Worm (Caenorhabditis elegans): ENCODE data around the gene trp-2.

The trp-2 gene

DNA sequence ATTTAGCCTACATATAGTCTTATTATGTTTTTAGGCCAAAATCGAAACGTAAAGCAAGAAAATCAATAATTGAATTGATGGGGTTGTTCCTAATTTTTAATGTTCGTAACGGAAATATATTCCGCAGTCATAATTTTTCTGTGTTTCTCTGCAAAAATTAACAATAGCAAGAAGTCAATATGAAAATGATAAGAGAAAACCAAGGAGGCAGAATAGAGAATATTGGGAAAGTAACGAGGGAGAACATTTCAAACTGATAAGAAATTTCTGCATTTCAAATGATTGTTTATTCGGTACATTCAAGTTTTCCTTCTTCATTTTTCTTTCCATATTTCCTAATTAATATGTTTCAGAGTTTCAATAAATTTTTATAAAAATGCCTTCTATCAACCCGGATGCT is 35.7 kb upstream of the trp-2 start, which contains the start of gene fbxa-54:
TSS of gene fbxa-54 (plus strand) at position 354 of the 400 bp plus-strand sequence.
- TF ChIP-seq aly-1 (tag; optimal IDR thresholded peaks at IDR 0.05) (no peak), scrt-1 (GFP tag; IDR thresholded peaks at IDR 0.05) (no peak), ceh-13 (GFP tag; optimal IDR thresholded peaks at IDR 0.05) (no peak), sea-1 (GFP tag; conservative IDR thresholded peaks at IDR 0.05) (no peak), ets-7 (tag; optimal IDR thresholded peaks at IDR 0.05) (no peak), tbx-11 (GFP tag; IDR thresholded peaks at IDR 0.05) (no peak), ama-1 (optimal IDR thresholded peaks at IDR 0.05) (no peak), hnd-1 (tag; optimal IDR thresholded peaks at IDR 0.05) (no peak), pes-1 (GFP tag; IDR thresholded peaks at IDR 0.05) (no peak), hmbx-1 (tag; optimal IDR thresholded peaks at IDR 0.05) (no peak), ceh-36 (tag; optimal IDR thresholded peaks at IDR 0.05) (no peak), flt-1 (GFP tag; IDR thresholded peaks at IDR 0.05) (no peak), B0310.2 (tag; optimal IDR thresholded peaks at IDR 0.05) (no peak), tbx-37 (GFP tag; conservative IDR thresholded peaks at IDR 0.05) (no peak), hmg-4 (GFP tag; optimal IDR thresholded peaks at IDR 0.05) (no peak), F13C5.2 (tag; optimal IDR thresholded peaks at IDR 0.05) (no peak), tra-4 (tag; optimal IDR thresholded peaks at IDR 0.05) (no peak)

DNA sequence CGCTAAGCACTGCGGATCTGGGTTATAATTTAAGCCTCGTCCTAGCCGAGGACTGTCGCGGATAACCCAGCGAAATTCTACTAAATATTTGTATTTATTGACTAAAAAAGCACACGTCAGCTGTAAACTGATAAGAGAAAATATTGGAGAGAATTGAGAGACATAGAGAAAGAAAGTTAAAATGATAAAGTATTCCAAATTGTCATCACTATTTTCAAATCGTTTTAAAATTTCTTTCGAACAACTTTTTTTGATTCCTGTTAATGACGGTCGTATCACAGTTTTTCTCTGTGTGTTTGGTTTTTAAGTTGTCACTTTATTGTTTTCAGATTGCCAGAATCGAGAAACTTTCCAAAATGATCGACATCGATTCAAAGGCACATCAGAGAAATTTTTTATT is 29.7 kb upstream of the trp-2 start, which contains the start of gene fbxa-51:
TSS of gene fbxa-51 (plus strand) at position 322 of the 400 bp plus-strand sequence.
- no peak for TF ChIP-seq B0310.2 (tag; optimal IDR thresholded peaks at IDR 0.05)
- no peak for TF ChIP-seq hnd-1 (tag; optimal IDR thresholded peaks at IDR 0.05)
- TF ChIP-seq flt-1 (GFP tag; IDR thresholded peaks at IDR 0.05), result no peak

DNA sequence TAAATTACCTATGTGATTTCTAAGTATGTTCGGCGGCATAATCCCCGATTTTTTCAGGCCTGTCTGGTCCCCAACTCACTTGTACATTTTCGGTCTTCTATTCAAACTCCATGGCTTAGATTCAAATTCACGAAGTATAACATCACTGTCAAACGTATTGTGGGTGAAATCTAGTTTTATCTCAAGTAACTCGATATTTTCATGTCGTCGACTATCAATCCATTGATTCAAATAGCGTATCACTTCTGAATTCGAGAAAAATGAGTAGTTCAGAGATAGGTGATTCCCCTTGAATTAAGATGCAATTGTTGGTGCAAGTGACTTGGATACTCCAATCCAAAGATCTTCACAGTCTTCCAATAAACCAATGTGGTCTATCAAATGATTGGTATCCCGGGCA is 27.0 kb upstream of the trp-2 start:
- no peak for TF ChIP-seq ets-7 (tag; optimal IDR thresholded peaks at IDR 0.05)
- no peak for TF ChIP-seq flt-1 (GFP tag; IDR thresholded peaks at IDR 0.05)
- no peak for TF ChIP-seq F13C5.2 (tag; optimal IDR thresholded peaks at IDR 0.05)
- no peak for TF ChIP-seq scrt-1 (GFP tag; IDR thresholded peaks at IDR 0.05)
- TF ChIP-seq ceh-36 (tag; optimal IDR thresholded peaks at IDR 0.05), result no peak
- TF ChIP-seq hnd-1 (tag; optimal IDR thresholded peaks at IDR 0.05), result no peak
- no peak for TF ChIP-seq aly-1 (tag; optimal IDR thresholded peaks at IDR 0.05)
- TF ChIP-seq sea-1 (GFP tag; conservative IDR thresholded peaks at IDR 0.05), result no peak

DNA sequence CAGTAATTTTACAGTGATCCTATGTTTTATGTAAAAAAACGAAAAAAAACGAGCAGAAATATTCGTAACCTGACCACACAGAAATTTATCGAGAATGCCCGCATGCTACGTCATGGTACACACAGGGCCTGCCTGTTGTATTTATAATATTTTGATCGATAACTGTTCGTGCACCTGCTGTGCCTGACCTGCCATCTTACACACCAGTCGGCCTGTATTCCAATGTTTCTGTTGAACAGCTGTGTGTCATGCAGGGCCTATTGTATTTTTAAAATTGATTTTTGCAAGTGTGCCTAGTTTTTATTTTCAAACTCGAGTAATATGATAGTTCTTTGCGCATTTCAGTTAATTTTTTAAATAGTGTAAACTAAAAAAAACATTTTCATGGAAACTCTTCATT is 25.4 kb upstream of the trp-2 start:
- TF ChIP-seq hmg-4 (GFP tag; optimal IDR thresholded peaks at IDR 0.05) (no peak), tbx-37 (GFP tag; conservative IDR thresholded peaks at IDR 0.05) (no peak), ama-1 (optimal IDR thresholded peaks at IDR 0.05) (no peak), ceh-36 (tag; optimal IDR thresholded peaks at IDR 0.05) (no peak), aly-1 (tag; optimal IDR thresholded peaks at IDR 0.05) (no peak), hmbx-1 (tag; optimal IDR thresholded peaks at IDR 0.05) (no peak), scrt-1 (GFP tag; IDR thresholded peaks at IDR 0.05) (no peak), ceh-13 (GFP tag; optimal IDR thresholded peaks at IDR 0.05) (no peak), hnd-1 (tag; optimal IDR thresholded peaks at IDR 0.05) (no peak), B0310.2 (tag; optimal IDR thresholded peaks at IDR 0.05) (no peak), F13C5.2 (tag; optimal IDR thresholded peaks at IDR 0.05) (no peak), ets-7 (tag; optimal IDR thresholded peaks at IDR 0.05) (no peak), sea-1 (GFP tag; conservative IDR thresholded peaks at IDR 0.05) (no peak)

DNA sequence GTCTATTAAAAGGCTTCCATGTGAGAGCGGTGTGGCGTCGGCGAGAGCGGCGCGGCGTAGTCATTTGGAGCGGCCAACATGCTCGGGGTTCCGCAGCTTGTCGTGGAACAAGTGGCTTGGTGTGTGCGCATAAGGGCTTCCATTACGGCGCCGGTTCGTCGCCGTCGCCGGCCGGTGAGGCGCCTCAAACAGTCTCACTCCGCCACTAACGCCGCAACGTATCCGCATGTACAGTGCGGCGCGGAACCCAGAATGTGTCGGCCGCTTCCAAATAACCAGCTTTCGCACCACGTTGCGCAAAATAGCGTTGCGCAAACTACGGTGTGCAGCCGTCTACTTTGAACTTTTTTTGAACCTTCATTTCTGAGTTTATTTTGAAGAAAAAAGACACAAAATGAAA is 20.8 kb upstream of the trp-2 start:
- no peak for TF ChIP-seq tbx-11 (GFP tag; IDR thresholded peaks at IDR 0.05)
- TF ChIP-seq hmbx-1 (tag; optimal IDR thresholded peaks at IDR 0.05), result no peak
- TF ChIP-seq hnd-1 (tag; optimal IDR thresholded peaks at IDR 0.05), result no peak

DNA sequence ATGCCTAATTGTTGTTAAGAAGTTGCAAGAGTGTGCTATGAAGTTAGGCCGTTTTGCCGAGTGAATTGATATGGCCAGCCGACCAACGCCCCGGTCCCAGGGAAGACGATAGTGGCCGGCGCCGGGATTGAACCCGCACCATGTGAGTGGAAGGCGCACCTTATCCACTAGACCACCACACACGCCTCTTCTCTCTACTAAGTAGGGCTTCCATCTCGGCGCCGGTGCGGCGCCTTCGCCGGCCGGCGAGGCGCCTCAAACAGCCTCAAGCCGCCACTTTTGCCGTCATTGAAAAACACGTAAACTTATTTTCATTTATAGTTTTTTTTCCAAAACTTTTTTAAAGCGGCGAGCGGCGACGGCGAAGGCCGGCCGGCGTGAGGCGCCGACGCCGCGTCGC is 12.8 kb upstream of the trp-2 start:
- TF ChIP-seq sea-1 (GFP tag; conservative IDR thresholded peaks at IDR 0.05), result no peak

DNA sequence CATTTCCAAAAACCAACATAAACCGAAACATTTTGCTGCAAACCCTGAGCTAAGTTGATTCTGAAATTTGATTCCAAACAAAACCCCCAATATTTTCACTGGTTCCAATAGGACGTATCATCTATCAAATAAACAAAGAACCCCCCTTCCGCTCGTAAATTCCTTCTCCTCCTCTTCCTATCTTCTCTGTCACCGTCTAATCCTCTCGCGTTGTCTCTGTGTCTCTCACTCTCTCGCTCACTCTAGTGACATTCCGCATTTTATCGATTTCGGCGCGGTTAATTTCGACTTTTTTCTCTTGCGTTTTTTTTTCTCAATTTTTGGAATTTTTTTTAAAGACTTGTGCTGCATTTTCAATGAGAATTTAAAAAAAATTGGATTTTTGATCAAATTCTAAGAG is 9.7 kb upstream of the trp-2 start:
- no peak for TF ChIP-seq ama-1 (optimal IDR thresholded peaks at IDR 0.05)
- TF ChIP-seq pes-1 (GFP tag; IDR thresholded peaks at IDR 0.05), result no peak
- TF ChIP-seq scrt-1 (GFP tag; IDR thresholded peaks at IDR 0.05), result no peak
- TF ChIP-seq B0310.2 (tag; optimal IDR thresholded peaks at IDR 0.05), result no peak
- no peak for TF ChIP-seq hmg-4 (GFP tag; optimal IDR thresholded peaks at IDR 0.05)
- no peak for TF ChIP-seq F13C5.2 (tag; optimal IDR thresholded peaks at IDR 0.05)
- TF ChIP-seq tra-4 (tag; optimal IDR thresholded peaks at IDR 0.05), result no peak
- no peak for TF ChIP-seq ceh-36 (tag; optimal IDR thresholded peaks at IDR 0.05)
- TF ChIP-seq hnd-1 (tag; optimal IDR thresholded peaks at IDR 0.05), result no peak
- no peak for TF ChIP-seq tbx-37 (GFP tag; conservative IDR thresholded peaks at IDR 0.05)
- TF ChIP-seq ets-7 (tag; optimal IDR thresholded peaks at IDR 0.05), result no peak
- no peak for TF ChIP-seq sea-1 (GFP tag; conservative IDR thresholded peaks at IDR 0.05)
- TF ChIP-seq flt-1 (GFP tag; IDR thresholded peaks at IDR 0.05), result no peak
- no peak for TF ChIP-seq aly-1 (tag; optimal IDR thresholded peaks at IDR 0.05)
- no peak for TF ChIP-seq ceh-13 (GFP tag; optimal IDR thresholded peaks at IDR 0.05)
- TF ChIP-seq hmbx-1 (tag; optimal IDR thresholded peaks at IDR 0.05), result no peak
- TF ChIP-seq tbx-11 (GFP tag; IDR thresholded peaks at IDR 0.05), result no peak

DNA sequence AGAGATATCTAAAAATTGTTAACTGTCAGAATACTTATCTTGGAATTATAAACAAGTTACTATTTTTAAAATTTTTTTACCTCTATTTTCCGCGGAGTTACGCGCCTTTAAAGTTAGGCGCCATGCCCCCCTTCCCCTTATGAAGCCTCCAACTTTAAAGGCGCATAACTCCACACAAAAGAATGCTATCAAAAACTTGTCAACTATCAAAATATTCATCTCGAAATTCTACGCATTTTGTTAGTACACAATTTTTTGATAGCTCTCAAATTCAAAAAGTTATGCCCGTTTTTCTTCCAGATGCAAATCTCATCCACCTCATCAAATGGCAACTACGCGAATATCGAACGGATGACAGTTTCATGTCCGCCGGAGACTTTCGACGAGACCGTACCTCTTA is 8.7 kb upstream of the trp-2 start, which contains the start of gene tbc-10:
TSS of gene tbc-10 (plus strand) at position 301 of the 400 bp plus-strand sequence.
- TF ChIP-seq ama-1 (optimal IDR thresholded peaks at IDR 0.05), result no peak
- TF ChIP-seq pes-1 (GFP tag; IDR thresholded peaks at IDR 0.05), result no peak
- TF ChIP-seq sea-1 (GFP tag; conservative IDR thresholded peaks at IDR 0.05), result no peak
- TF ChIP-seq ets-7 (tag; optimal IDR thresholded peaks at IDR 0.05), result no peak
- no peak for TF ChIP-seq hmg-4 (GFP tag; optimal IDR thresholded peaks at IDR 0.05)
- no peak for TF ChIP-seq ceh-36 (tag; optimal IDR thresholded peaks at IDR 0.05)
- no peak for TF ChIP-seq flt-1 (GFP tag; IDR thresholded peaks at IDR 0.05)
- TF ChIP-seq B0310.2 (tag; optimal IDR thresholded peaks at IDR 0.05), result no peak
- TF ChIP-seq F13C5.2 (tag; optimal IDR thresholded peaks at IDR 0.05), result no peak
- TF ChIP-seq tbx-11 (GFP tag; IDR thresholded peaks at IDR 0.05), result no peak
- no peak for TF ChIP-seq scrt-1 (GFP tag; IDR thresholded peaks at IDR 0.05)
- no peak for TF ChIP-seq aly-1 (tag; optimal IDR thresholded peaks at IDR 0.05)
